Fruit fly (Drosophila melanogaster) ovary, adult (tissue): ENCODE measurements around the gene Ir7a.

Experiments
- CG17801 ChIP-seq: fragments of 200-800 bp; optimal IDR thresholded peaks from 2 replicates; lab custom pipeline; 2019; ENCODE audit warnings: missing biosample characterization, mild to moderate bottlenecking, missing genetic modification characterization, moderate library complexity; ENCODE audit not compliant: partially characterized antibody

Gene Ir7a

dm6 chrX:7764682-7765081, at the start of gene Ir7a:
Ir7a (plus strand) TSS chrX:7764982.
- TF ChIP-seq CG17801 (GFP tag; lab: Kevin White, UChicago), result no peak

- no peak for TF ChIP-seq CG17801 (GFP tag; lab: Kevin White, UChicago)
Observed at dm6 chrX:7715433-7715832, 49.3 kb upstream of the Ir7a start.

dm6 chrX:7717832-7718231, 47.0 kb upstream of the Ir7a start, which contains the start of gene CG15478:
CG15478 (minus strand) TSS chrX:7717932.
- no peak for TF ChIP-seq CG17801 (GFP tag; lab: Kevin White, UChicago)

- peak; percentile 62 for TF ChIP-seq CG17801 (GFP tag; lab: Kevin White, UChicago)
Observed at dm6 chrX:7721905-7722304, 42.9 kb upstream of the Ir7a start, which contains the start of gene Hira. Hira (plus strand) TSS chrX:7722119.

dm6 chrX:7728251-7729164, 36.3 kb upstream of the Ir7a start, which contains the start of the genes NELF-B and CG12155:
NELF-B (minus strand) TSS chrX:7728361.
CG12155 (plus strand) TSS chrX:7728755.
- no peak for TF ChIP-seq CG17801 (GFP tag; lab: Kevin White, UChicago)

- peak; percentile 89 for TF ChIP-seq CG17801 (GFP tag; lab: Kevin White, UChicago)
Observed at dm6 chrX:7734131-7734930, 30.5 kb upstream of the Ir7a start, which contains the start of the genes Pdp and Rab39. Pdp (minus strand) TSS chrX:7734651. Rab39 (plus strand) TSS chrX:7734923.

dm6 chrX:7735262-7735661, 29.5 kb upstream of the Ir7a start:
- TF ChIP-seq CG17801 (GFP tag; lab: Kevin White, UChicago), result no peak

dm6 chrX:7736593-7736992, 28.2 kb upstream of the Ir7a start, which contains the start of gene Tom40:
Tom40 (plus strand) TSS chrX:7736893.
- no peak for TF ChIP-seq CG17801 (GFP tag; lab: Kevin White, UChicago)

dm6 chrX:7737156-7737771, 27.5 kb upstream of the Ir7a start:
- no peak for TF ChIP-seq CG17801 (GFP tag; lab: Kevin White, UChicago)

dm6 chrX:7744036-7744435, 20.7 kb upstream of the Ir7a start:
- no peak for TF ChIP-seq CG17801 (GFP tag; lab: Kevin White, UChicago)

- no peak for TF ChIP-seq CG17801 (GFP tag; lab: Kevin White, UChicago)
Observed at dm6 chrX:7746342-7746741, 18.4 kb upstream of the Ir7a start.

dm6 chrX:7768147-7768787, 3.5 kb downstream of the Ir7a start, which contains the start of gene CG34338:
CG34338 (plus strand) TSS chrX:7768737.
- TF ChIP-seq CG17801 (GFP tag; lab: Kevin White, UChicago), result no peak

- TF ChIP-seq CG17801 (GFP tag; lab: Kevin White, UChicago), result no peak
Observed at dm6 chrX:7777905-7778304, 13.1 kb downstream of the Ir7a start, which contains the start of gene CG32718. CG32718 (plus strand) TSS chrX:7778205.

dm6 chrX:7791086-7791485, 26.3 kb downstream of the Ir7a start:
- no peak for TF ChIP-seq CG17801 (GFP tag; lab: Kevin White, UChicago)
